Fruit fly (Drosophila melanogaster): ENCODE data around the gene tefu.

Gene tefu

dm6 chr3R:15218824-15219576, 23.0 kb downstream of the tefu start, which contains the start of the genes SIDL and CG12241 (continued):
- TF ChIP-seq Pdp1 (GFP tag; optimal IDR thresholded peaks at IDR 0.05) (peak; percentile 81 to 90), cas (GFP tag; IDR thresholded peaks at IDR 0.05) (peak; percentile 82), dysf (GFP tag; IDR thresholded peaks at IDR 0.05) (peak; percentile 96), CG6854 (GFP tag; optimal IDR thresholded peaks at IDR 0.05) (peak; percentile 78), Usf (GFP tag; optimal IDR thresholded peaks at IDR 0.05) (no peak), CG4707 (GFP tag; optimal IDR thresholded peaks at IDR 0.05) (no peak), phol (tag; optimal IDR thresholded peaks at IDR 0.05) (peak; percentile 82), CG1647 (GFP tag; optimal IDR thresholded peaks at IDR 0.05) (peak; percentile 81), CG17829 (tag; optimal IDR thresholded peaks at IDR 0.05) (peak; percentile 86), CG4820 (GFP tag; optimal IDR thresholded peaks at IDR 0.05) (peak; percentile 67), CG15514 (GFP tag; optimal IDR thresholded peaks at IDR 0.05) (peak; percentile 85), vvl (GFP tag; IDR thresholded peaks at IDR 0.05) (peak; percentile 96), ro (GFP tag; IDR thresholded peaks at IDR 0.05) (peak; percentile 82), Hmx (GFP tag; optimal IDR thresholded peaks at IDR 0.05) (no peak), Rfx (GFP tag; IDR thresholded peaks at IDR 0.05) (peak; percentile 96), Camta (GFP tag; optimal IDR thresholded peaks at IDR 0.05) (peak; percentile 84), CG10462 (GFP tag; optimal IDR thresholded peaks at IDR 0.05) (peak; percentile 17), Xrp1 (GFP tag; IDR thresholded peaks at IDR 0.05) (peak; percentile 89), lmd (GFP tag; IDR thresholded peaks at IDR 0.05) (peak; percentile 93), cwo (GFP tag; optimal IDR thresholded peaks at IDR 0.05) (peak; percentile 78), oc (tag; optimal IDR thresholded peaks at IDR 0.05) (no peak), Neu2 (GFP tag; optimal IDR thresholded peaks at IDR 0.05; ENCODE audit: borderline replicate concordance) (peak; percentile 21), slbo (GFP tag; IDR thresholded peaks at IDR 0.05) (peak; percentile 67), CG4282 (GFP tag; optimal IDR thresholded peaks at IDR 0.05) (no peak), Aef1 (GFP tag; IDR thresholded peaks at IDR 0.05) (peak; percentile 96), sisA (GFP tag; IDR thresholded peaks at IDR 0.05) (peak; percentile 91), CG11093 (GFP tag; IDR thresholded peaks at IDR 0.05) (peak; percentile 91), Med (GFP tag) (peak; percentile 97), Spps (tag; optimal IDR thresholded peaks at IDR 0.05) (peak; percentile 31), CG6765 (GFP tag; optimal IDR thresholded peaks at IDR 0.05) (peak; percentile 68), luna (GFP tag; optimal IDR thresholded peaks at IDR 0.05) (peak; percentile 75), CG3065 (GFP tag; optimal IDR thresholded peaks at IDR 0.05) (peak; percentile 67), so (GFP tag; IDR thresholded peaks at IDR 0.05) (no peak), crol (GFP tag; IDR thresholded peaks at IDR 0.05) (peak; percentile 31; the same call in 1 of the 2 replicates), insv (GFP tag; optimal IDR thresholded peaks at IDR 0.05) (no peak), ara (GFP tag; IDR thresholded peaks at IDR 0.05) (peak; percentile 90), Bgb (GFP tag; IDR thresholded peaks at IDR 0.05; ENCODE audit: partially characterized antibody) (no peak), pho (GFP tag; optimal IDR thresholded peaks at IDR 0.05) (peak; percentile 79), CG12769 (tag; optimal IDR thresholded peaks at IDR 0.05) (no peak), CG12942 (GFP tag; optimal IDR thresholded peaks at IDR 0.05) (peak; percentile 40), btn (GFP tag; optimal IDR thresholded peaks at IDR 0.05) (peak; percentile 37), CG12391 (tag; optimal IDR thresholded peaks at IDR 0.05) (peak; percentile 72), CG14014 (GFP tag; IDR thresholded peaks at IDR 0.05) (peak; percentile 39; the same call in 1 of the 2 replicates), emc (GFP tag; optimal IDR thresholded peaks at IDR 0.05) (peak; percentile 48), Ets65A (GFP tag) (peak; percentile 98), CG10274 (GFP tag; optimal IDR thresholded peaks at IDR 0.05) (peak; percentile 41), Optix (GFP tag; IDR thresholded peaks at IDR 0.05) (peak; percentile 23; the same call in 1 of the 3 replicates), sens (GFP tag) (peak; percentile 98), CG6254 (GFP tag; optimal IDR thresholded peaks at IDR 0.05) (no peak), Dref (GFP tag; IDR thresholded peaks at IDR 0.05) (peak; percentile 68)

All from whole organism, embryonic.